Worm (Caenorhabditis elegans) whole organism, L3 larva: Measurements from ENCODE around the gene mdt-26.
"Not testable (repeated sequence)": the region's sequence is repeated elsewhere in the genome, so short reads cannot be mapped to it uniquely, and the experiment has no call there.

Source experiments
- aly-2 ChIP-seq: fragments of 150-350 bp; optimal IDR thresholded peaks from 2 replicates; lab custom pipeline; 2014; ENCODE audit warnings: missing biosample characterization, missing genetic modification characterization
- ceh-16 ChIP-seq: sonication (generic microtip); optimal IDR thresholded peaks from 2 replicates; lab custom pipeline; 2017; ENCODE audit warnings: missing biosample characterization, missing genetic modification characterization
- ceh-28 ChIP-seq: fragments of 150-350 bp; optimal IDR thresholded peaks from 2 replicates; lab custom pipeline; 2014; ENCODE audit warnings: missing biosample characterization, missing genetic modification reagents, missing genetic modification characterization
- ceh-9 ChIP-seq: sonication (generic microtip); optimal IDR thresholded peaks from 2 replicates; lab custom pipeline; 2018; ENCODE audit warnings: missing biosample characterization, missing genetic modification characterization
- daf-12 ChIP-seq: fragments of 150-350 bp; optimal IDR thresholded peaks from 2 replicates; lab custom pipeline; 2014; ENCODE audit warnings: missing biosample characterization, missing genetic modification reagents, missing genetic modification characterization
- egl-27 ChIP-seq: sonication (generic microtip); optimal IDR thresholded peaks from 4 replicates; lab custom pipeline; 2017; ENCODE audit warnings: missing biosample characterization, missing genetic modification reagents, missing genetic modification characterization
- elt-1 ChIP-seq: fragments of 150-350 bp; optimal IDR thresholded peaks from 2 replicates; lab custom pipeline; 2014; ENCODE audit warnings: missing biosample characterization, missing genetic modification characterization
- elt-2 ChIP-seq: sonication (generic microtip); optimal IDR thresholded peaks from 2 replicates; lab custom pipeline; 2016; ENCODE audit warnings: missing genetic modification reagents, mild to moderate bottlenecking, missing genetic modification characterization, missing compliant biosample characterization
- eor-1 ChIP-seq, 2 experiments: fragments of 150-350 bp; optimal IDR thresholded peaks; 2 replicates each; lab custom pipeline; 2014 to 2018; ENCODE audit warnings: missing biosample characterization in 2 of 2, missing genetic modification characterization in 2 of 2
- fkh-10 ChIP-seq: sonication (generic microtip); optimal IDR thresholded peaks from 2 replicates; lab custom pipeline; 2017; ENCODE audit warnings: missing biosample characterization, missing genetic modification reagents, missing genetic modification characterization
- fkh-2 ChIP-seq: fragments of 150-350 bp; optimal IDR thresholded peaks from 2 replicates; lab custom pipeline; 2014; ENCODE audit warnings: missing biosample characterization, missing genetic modification reagents, missing genetic modification characterization
- fos-1 ChIP-seq: fragments of 150-350 bp; optimal IDR thresholded peaks from 2 replicates; lab custom pipeline; 2014; ENCODE audit warnings: missing biosample characterization, missing genetic modification characterization
- jun-1 ChIP-seq: fragments of 150-350 bp; optimal IDR thresholded peaks from 2 replicates; lab custom pipeline; 2014; ENCODE audit warnings: missing biosample characterization, missing genetic modification reagents, missing genetic modification characterization
- lin-39 ChIP-seq: fragments of 150-350 bp; optimal IDR thresholded peaks from 2 replicates; lab custom pipeline; 2018; ENCODE audit warnings: missing biosample characterization, missing genetic modification reagents, missing genetic modification characterization
- lsy-12 ChIP-seq: sonication (generic microtip); optimal IDR thresholded peaks from 2 replicates; lab custom pipeline; 2016; ENCODE audit warnings: mild to moderate bottlenecking, missing genetic modification characterization, missing compliant biosample characterization
- mdl-1 ChIP-seq: fragments of 150-350 bp; optimal IDR thresholded peaks from 2 replicates; lab custom pipeline; 2014; ENCODE audit warnings: missing biosample characterization, missing genetic modification characterization
- mml-1 ChIP-seq: fragments of 150-350 bp; sonication (generic microtip); optimal IDR thresholded peaks from 3 replicates; lab custom pipeline; 2014; ENCODE audit warnings: missing biosample characterization, missing genetic modification characterization
- nfya-1 ChIP-seq: sonication (generic microtip); optimal IDR thresholded peaks from 2 replicates; lab custom pipeline; 2017; ENCODE audit warnings: missing genetic modification characterization, mild to moderate bottlenecking, missing compliant biosample characterization, antibody characterized with exemption, moderate library complexity; ENCODE audit not compliant: insufficient read depth
- nhr-11 ChIP-seq: fragments of 150-350 bp; optimal IDR thresholded peaks from 2 replicates; lab custom pipeline; 2014; ENCODE audit warnings: missing biosample characterization, missing genetic modification characterization
- nhr-23 ChIP-seq: fragments of 150-350 bp; optimal IDR thresholded peaks from 2 replicates; lab custom pipeline; 2014; ENCODE audit warnings: missing biosample characterization, missing genetic modification reagents, missing genetic modification characterization
- nhr-237 ChIP-seq: fragments of 150-350 bp; optimal IDR thresholded peaks from 2 replicates; lab custom pipeline; 2014; ENCODE audit warnings: missing biosample characterization, missing genetic modification characterization
- nhr-28 ChIP-seq: fragments of 150-350 bp; optimal IDR thresholded peaks from 2 replicates; lab custom pipeline; 2014; ENCODE audit warnings: missing biosample characterization, missing genetic modification characterization
- nhr-43 ChIP-seq: sonication (generic microtip); optimal IDR thresholded peaks from 2 replicates; lab custom pipeline; 2016; ENCODE audit warnings: mild to moderate bottlenecking, missing genetic modification characterization, missing compliant biosample characterization; ENCODE audit not compliant: poor library complexity, severe bottlenecking
- nhr-76 ChIP-seq: fragments of 150-350 bp; sonication (generic microtip); optimal IDR thresholded peaks from 5 replicates; lab custom pipeline; 2014; ENCODE audit warnings: missing biosample characterization, missing genetic modification characterization
- nhr-77 ChIP-seq: fragments of 150-350 bp; optimal IDR thresholded peaks from 2 replicates; lab custom pipeline; 2014; ENCODE audit warnings: missing biosample characterization, missing genetic modification characterization
- pha-4 ChIP-seq: fragments of 150-350 bp; optimal IDR thresholded peaks from 2 replicates; lab custom pipeline; 2014; ENCODE audit warnings: missing biosample characterization, missing genetic modification reagents, missing genetic modification characterization
- pqm-1 ChIP-seq: fragments of 150-350 bp; optimal IDR thresholded peaks from 2 replicates; lab custom pipeline; 2017; ENCODE audit warnings: missing biosample characterization, missing genetic modification characterization, inconsistent platforms
- sea-2 ChIP-seq: fragments of 150-350 bp; sonication (generic microtip); optimal IDR thresholded peaks from 4 replicates; lab custom pipeline; 2014; ENCODE audit warnings: missing biosample characterization, missing genetic modification reagents, missing genetic modification characterization
- skn-1 ChIP-seq: fragments of 150-350 bp; optimal IDR thresholded peaks from 2 replicates; lab custom pipeline; 2014; ENCODE audit warnings: missing biosample characterization, missing genetic modification characterization
- snpc-4 ChIP-seq: fragments of 150-350 bp; optimal IDR thresholded peaks from 2 replicates; lab custom pipeline; 2014; ENCODE audit warnings: missing biosample characterization, missing genetic modification characterization
- tbx-2 ChIP-seq: sonication (generic microtip); optimal IDR thresholded peaks from 2 replicates; lab custom pipeline; 2016; ENCODE audit warnings: mild to moderate bottlenecking, missing genetic modification characterization, missing compliant biosample characterization
- unc-62 ChIP-seq: fragments of 150-350 bp; sonication (generic microtip); optimal IDR thresholded peaks from 4 replicates; lab custom pipeline; 2014; ENCODE audit warnings: missing biosample characterization, missing genetic modification reagents, missing genetic modification characterization
- ztf-4 ChIP-seq: fragments of 150-350 bp; optimal IDR thresholded peaks from 2 replicates; lab custom pipeline; 2014; ENCODE audit warnings: missing biosample characterization, missing genetic modification characterization

mdt-26 gene

ce11 chrII:5619298-5619697 lies 41.7 kb upstream of the mdt-26 start, which contains the start of gene dhs-6:
dhs-6 (minus strand) TSS chrII:5619319.
- TF ChIP-seq nhr-23 (tag; lab: Kevin White, UChicago) (peak; percentile 48), ceh-28 (peak; percentile 8), nhr-43 (tag; lab: Kevin White, UChicago) (peak; percentile 15), nfya-1 (tag; lab: Kevin White, UChicago) (peak; percentile 9), elt-2 (tag; lab: Kevin White, UChicago) (peak; percentile 71), eor-1 (tag; optimal IDR thresholded peaks at IDR 0.05; lab: Kevin White, UChicago) (no peak)

ce11 chrII:5622383-5622939 lies 38.5 kb upstream of the mdt-26 start, which contains the start of the genes eif-3.L and npl-4.2:
eif-3.L (minus strand) TSS chrII:5622483.
npl-4.2 (plus strand) TSS chrII:5622889.
- TF ChIP-seq egl-27, jun-1, elt-1 (tag; lab: Kevin White, UChicago): not testable (repeated sequence)

ce11 chrII:5628326-5628818 lies 32.6 kb upstream of the mdt-26 start, which contains the start of gene F59E12.15:
F59E12.15 (minus strand) TSS chrII:5628376.
- TF ChIP-seq lsy-12 (tag; lab: Kevin White, UChicago) (no peak), skn-1 (tag; lab: Kevin White, UChicago) (no peak), mdl-1 (tag; lab: Kevin White, UChicago) (no peak), elt-1 (tag; lab: Kevin White, UChicago) (no peak), nhr-11 (no peak), ceh-28 (no peak), nhr-76 (tag; lab: Kevin White, UChicago) (no peak), tbx-2 (tag; lab: Kevin White, UChicago) (no peak), ztf-4 (tag; lab: Kevin White, UChicago) (no peak), elt-2 (tag; lab: Kevin White, UChicago) (no peak), nhr-43 (tag; lab: Kevin White, UChicago) (no peak), fkh-10 (no peak)

- not testable (repeated sequence) for TF ChIP-seq fos-1, unc-62, nhr-77
Observed at ce11 chrII:5630851-5631401, 30.1 kb upstream of the mdt-26 start, which contains the start of the genes F59E12.6 and npl-4.1. F59E12.6 (minus strand) TSS chrII:5630951. npl-4.1 (plus strand) TSS chrII:5631351.

- TF ChIP-seq aly-2 (tag; lab: Kevin White, UChicago) (no peak), eor-1 (tag; optimal IDR thresholded peaks at IDR 0.05; lab: Kevin White, UChicago) (no peak), nfya-1 (tag; lab: Kevin White, UChicago) (peak; percentile 25), fos-1 (no peak), snpc-4 (tag; lab: Kevin White, UChicago) (no peak), nhr-237 (tag; lab: Kevin White, UChicago) (no peak), lin-39 (tag; lab: Kevin White, UChicago) (no peak), unc-62 (no peak)
- TF ChIP-seq, all 47 proteins: peak for 1
Observed at ce11 chrII:5633453-5633852, 27.5 kb upstream of the mdt-26 start.

- TF ChIP-seq ceh-28 (no peak), skn-1 (tag; lab: Kevin White, UChicago) (no peak), ceh-16 (tag; lab: Kevin White, UChicago) (no peak)
- TF ChIP-seq, all 47 proteins: peak for 0
Observed at ce11 chrII:5636826-5637225, 24.2 kb upstream of the mdt-26 start, which contains the start of gene F59E12.8. F59E12.8 (minus strand) TSS chrII:5636926.

ce11 chrII:5638059-5638458 lies 22.9 kb upstream of the mdt-26 start, which contains the start of gene F59E12.3:
F59E12.3 (plus strand) TSS chrII:5638359.
- TF ChIP-seq nhr-43 (tag; lab: Kevin White, UChicago) (no peak), mml-1 (no peak), daf-12 (no peak), nhr-28 (tag; lab: Kevin White, UChicago) (no peak), pha-4 (no peak), pqm-1 (tag; lab: Kevin White, UChicago) (no peak), fkh-10 (no peak), nhr-77 (no peak), ztf-4 (tag; lab: Kevin White, UChicago) (no peak), lin-39 (tag; lab: Kevin White, UChicago) (no peak), elt-1 (tag; lab: Kevin White, UChicago) (no peak), unc-62 (no peak), nhr-237 (tag; lab: Kevin White, UChicago) (no peak), sea-2 (GFP tag; lab: Kevin White, UChicago) (no peak), ceh-9 (tag; lab: Kevin White, UChicago) (no peak), fkh-2 (tag; lab: Kevin White, UChicago) (no peak), egl-27 (tag; lab: Kevin White, UChicago) (no peak)
